Fruit fly (Drosophila melanogaster) S2 (cell line): ENCODE data around the gene Gclm.

Experiments
- CG8478 ChIP-seq: fragments of >200 bp; optimal IDR thresholded peaks from 2 replicates; lab custom pipeline; 2018
- CTCF ChIP-seq, 2 experiments: fragments of >200 bp; optimal IDR thresholded peaks; 2 replicates each; lab custom pipeline; 2018

DNA sequence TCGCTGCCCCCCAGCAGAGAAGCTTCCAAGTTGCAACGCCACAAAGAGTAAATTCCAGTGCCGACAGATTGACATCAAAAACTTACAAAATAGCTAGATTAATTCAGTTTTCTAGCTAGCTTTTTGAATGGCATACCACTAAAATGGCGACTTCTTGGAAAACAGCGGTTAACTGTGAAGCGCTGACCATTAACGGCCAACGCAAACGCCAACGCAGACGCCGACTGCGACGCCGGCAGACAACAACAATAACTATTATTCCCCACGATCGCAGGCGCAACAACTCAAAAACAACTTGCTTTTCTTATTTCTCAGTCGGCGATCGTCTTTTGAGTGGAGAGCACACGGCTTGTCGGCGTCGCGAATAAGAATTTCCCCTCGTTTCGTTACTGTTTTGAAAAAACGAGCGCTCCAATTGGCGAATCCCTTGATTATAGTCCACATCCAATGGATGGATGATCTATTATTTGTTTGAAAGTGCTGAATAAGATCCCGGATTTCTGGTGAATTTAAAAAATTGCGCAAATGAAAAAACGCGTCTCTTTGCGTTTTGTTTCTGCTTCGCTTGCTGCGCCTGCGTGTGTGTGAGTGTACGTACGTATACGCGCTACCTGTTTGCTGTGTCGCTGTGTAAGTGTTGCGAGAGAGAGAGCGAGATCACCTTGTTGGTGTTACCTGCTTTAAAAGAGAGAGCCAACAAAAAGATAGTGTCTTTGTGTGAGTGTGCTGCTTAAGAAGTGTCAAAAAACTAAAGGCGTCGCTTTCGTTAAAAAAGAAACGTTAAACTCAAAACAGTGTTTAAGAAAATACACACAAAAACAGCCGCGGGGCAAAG, 19.6 kb downstream of the Gclm start:
- TF ChIP-seq CTCF (optimal IDR thresholded peaks at IDR 0.05; lab: Kevin White, UChicago), result no peak
- no peak for TF ChIP-seq CG8478 (lab: Kevin White, UChicago)
